Fruit fly (Drosophila melanogaster): Measurements from ENCODE around the gene CG13933.

CG13933 gene

DNA sequence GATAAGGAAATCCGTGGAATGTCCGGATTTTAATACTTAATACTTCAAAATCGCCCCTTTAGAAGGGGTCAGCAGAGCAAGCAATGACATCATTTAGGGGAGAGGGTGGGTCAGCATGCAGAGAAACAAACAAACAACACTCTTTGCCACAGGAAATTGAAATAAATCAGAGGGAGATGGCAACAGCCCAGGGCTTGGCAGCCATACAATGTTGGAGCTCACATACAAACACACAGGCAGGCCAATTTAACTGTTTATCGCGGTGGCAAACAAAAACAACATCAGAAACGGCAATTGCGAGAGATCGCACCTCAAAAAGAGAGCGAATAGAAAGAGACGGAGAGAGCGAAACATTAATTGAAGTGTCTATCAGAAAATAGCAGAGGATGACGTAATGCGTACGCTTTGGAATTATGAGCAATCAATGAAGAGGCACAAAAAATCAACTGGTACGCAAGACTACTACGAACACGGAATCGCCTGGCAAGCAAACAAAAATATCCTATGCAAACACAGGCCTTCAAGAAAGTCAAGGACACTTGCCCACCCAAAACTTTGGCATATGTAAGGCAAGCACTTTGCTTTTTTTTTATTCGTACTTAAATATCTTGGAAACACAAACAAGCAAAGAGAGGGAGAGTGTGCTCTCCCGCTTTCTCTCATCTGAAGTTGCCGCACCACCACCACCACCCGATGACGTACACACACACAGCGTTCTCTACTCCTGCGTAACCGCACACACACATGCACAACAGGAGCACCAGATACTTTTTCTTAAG is 19.4 kb upstream of the CG13933 start:
- peak; percentile 15 for TF ChIP-seq CG6854 (GFP tag; optimal IDR thresholded peaks at IDR 0.05)
- TF ChIP-seq CG15336 (GFP tag; IDR thresholded peaks at IDR 0.05): peak; percentile 19; the same call in 1 of the 2 replicates
- TF ChIP-seq Blimp-1 (GFP tag; optimal IDR thresholded peaks at IDR 0.05): peak; percentile 50
- peak; percentile 90 for TF ChIP-seq vri (GFP tag; optimal IDR thresholded peaks at IDR 0.05)
- peak in 1 of 2 experiments; percentile 2 for TF ChIP-seq ss (GFP tag; optimal IDR thresholded peaks at IDR 0.05)
- peak; percentile 33; the same call in 2 of the 3 replicates for TF ChIP-seq CG8119 (GFP tag; IDR thresholded peaks at IDR 0.05)
- TF ChIP-seq svp (GFP tag): peak; percentile 85
- no peak for TF ChIP-seq acj6 (GFP tag; optimal IDR thresholded peaks at IDR 0.05)
- 0 out of 3 replicates have a peak, but pooled peaks have one; percentile 23 for TF ChIP-seq eg (GFP tag; IDR thresholded peaks at IDR 0.05)
- no peak for TF ChIP-seq spab (GFP tag; optimal IDR thresholded peaks at IDR 0.05)
- TF ChIP-seq dsx (GFP tag; optimal IDR thresholded peaks at IDR 0.05; ENCODE audit: poor library complexity, severe bottlenecking): peak; percentile 99
- no peak for TF ChIP-seq lz (GFP tag; optimal IDR thresholded peaks at IDR 0.05)
- peak; percentile 63 for TF ChIP-seq fkh (GFP tag; optimal IDR thresholded peaks at IDR 0.05)
- TF ChIP-seq CG6163 (GFP tag; IDR thresholded peaks at IDR 0.05): peak; percentile 56

DNA sequence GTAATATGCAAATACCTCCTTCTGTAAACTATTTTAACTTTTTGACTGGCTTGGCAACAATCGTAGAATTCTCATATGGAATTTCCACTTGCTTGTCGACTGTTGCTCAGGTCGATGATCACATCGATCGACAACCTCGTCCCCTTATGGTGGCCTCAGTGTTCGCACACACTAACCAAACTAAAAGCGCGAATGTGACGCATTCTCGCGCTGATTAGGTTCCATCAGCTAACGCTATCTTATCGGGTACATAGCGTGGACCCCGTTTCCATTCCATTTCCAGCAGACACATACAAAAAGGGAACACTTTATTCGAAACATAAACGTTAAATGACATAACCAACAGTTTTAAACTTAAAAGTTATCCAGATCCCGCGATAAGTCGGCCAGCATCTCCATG is 14.4 kb upstream of the CG13933 start:
- TF ChIP-seq vri (GFP tag; optimal IDR thresholded peaks at IDR 0.05): peak; percentile 49
- TF ChIP-seq fd59A (GFP tag; optimal IDR thresholded peaks at IDR 0.05): no peak

DNA sequence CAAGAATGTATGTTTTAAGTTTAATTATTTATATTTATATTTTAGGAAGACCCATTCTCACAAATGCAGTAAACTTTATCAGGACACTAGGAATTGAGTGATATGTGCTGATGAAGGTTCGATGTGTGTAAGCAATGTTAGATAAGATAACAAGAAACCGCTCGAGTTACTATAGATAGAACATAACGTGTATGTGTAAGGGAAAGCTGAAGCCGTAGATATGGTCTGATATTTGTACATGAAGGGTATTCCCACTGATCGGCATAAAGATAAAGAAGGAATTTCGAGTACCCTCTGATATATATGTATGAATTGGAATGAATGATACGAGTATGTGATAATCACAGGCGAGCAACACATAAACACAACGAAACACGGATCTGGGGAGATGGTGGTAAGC is 9.1 kb upstream of the CG13933 start:
- TF ChIP-seq vri (GFP tag; optimal IDR thresholded peaks at IDR 0.05) (peak; percentile 43), Eip93F (GFP tag; optimal IDR thresholded peaks at IDR 0.05) (no peak)

DNA sequence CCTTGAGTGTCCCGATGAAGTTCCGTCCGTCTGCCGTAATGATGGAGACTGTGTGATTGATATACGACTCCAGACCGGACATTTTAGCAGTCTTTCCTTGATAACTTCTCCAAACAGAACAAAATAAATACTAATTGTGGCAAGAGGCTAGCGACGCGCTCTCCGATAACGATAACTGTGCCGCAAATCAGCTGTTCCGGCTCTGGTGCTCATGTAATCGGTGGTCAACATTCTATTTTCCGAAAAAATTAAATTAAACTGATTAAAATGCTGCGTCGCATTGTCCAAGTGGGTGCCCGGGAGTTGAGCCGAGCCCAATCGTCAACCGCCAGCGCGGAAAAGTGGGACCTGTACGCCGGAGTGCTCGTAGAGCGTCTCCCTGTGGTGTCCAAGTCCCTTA is 2.3 kb upstream of the CG13933 start, which contains the start of the genes CG2021 and mRpL46:
CG2021 (minus strand) TSS at position 163 of the 400 bp plus-strand sequence.
mRpL46 (plus strand) TSS at position 191 of the 400 bp plus-strand sequence.
- TF ChIP-seq topi (GFP tag; optimal IDR thresholded peaks at IDR 0.05): no peak
- no peak for TF ChIP-seq esn (GFP tag; optimal IDR thresholded peaks at IDR 0.05)
- no peak for TF ChIP-seq Ets21C (GFP tag; optimal IDR thresholded peaks at IDR 0.05)
- TF ChIP-seq CG4318 (GFP tag; optimal IDR thresholded peaks at IDR 0.05): no peak
- TF ChIP-seq CG3032 (tag; optimal IDR thresholded peaks at IDR 0.05): no peak
- TF ChIP-seq CG11902 (GFP tag; optimal IDR thresholded peaks at IDR 0.05): no peak
- no peak for TF ChIP-seq Hr39 (GFP tag; optimal IDR thresholded peaks at IDR 0.05)
- no peak for TF ChIP-seq CG15336 (GFP tag; IDR thresholded peaks at IDR 0.05)
- TF ChIP-seq Gug (GFP tag; IDR thresholded peaks at IDR 0.05): no peak
- TF ChIP-seq CG6792 (GFP tag; optimal IDR thresholded peaks at IDR 0.05): no peak
- TF ChIP-seq acj6 (GFP tag; optimal IDR thresholded peaks at IDR 0.05): no peak
- no peak for TF ChIP-seq Sox14 (GFP tag; optimal IDR thresholded peaks at IDR 0.05)
- no peak for TF ChIP-seq CG34406 (GFP tag; optimal IDR thresholded peaks at IDR 0.05)
- no peak for TF ChIP-seq fd59A (GFP tag; optimal IDR thresholded peaks at IDR 0.05)
- TF ChIP-seq Hr38 (GFP tag; optimal IDR thresholded peaks at IDR 0.05): no peak
- no peak for TF ChIP-seq CG10669 (GFP tag; optimal IDR thresholded peaks at IDR 0.05)
- no peak for TF ChIP-seq dsx (GFP tag; optimal IDR thresholded peaks at IDR 0.05; ENCODE audit: poor library complexity, severe bottlenecking)

DNA sequence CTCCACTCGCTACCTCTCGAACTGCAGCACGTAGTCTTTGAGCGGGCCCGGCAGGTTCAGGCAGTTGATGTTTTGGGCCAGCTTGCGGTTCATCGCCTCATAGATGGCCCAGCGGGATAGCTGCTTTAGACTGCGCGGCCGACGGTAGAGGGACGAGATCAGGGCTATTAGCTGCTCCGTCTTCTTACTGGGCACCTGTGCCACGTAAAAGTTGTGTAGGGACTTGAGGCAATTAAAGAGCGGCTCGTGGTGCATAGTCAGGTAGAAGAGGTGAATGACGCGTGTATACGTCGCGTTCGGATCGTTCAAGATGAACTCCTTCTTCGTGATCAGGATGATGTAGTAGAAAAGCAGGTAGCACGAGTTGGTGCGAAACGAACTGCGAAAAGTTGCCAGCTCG is 2.4 kb downstream of the CG13933 start:
- TF ChIP-seq CG32006 (GFP tag; optimal IDR thresholded peaks at IDR 0.05) (no peak), achi (GFP tag; optimal IDR thresholded peaks at IDR 0.05) (no peak), CG8119 (GFP tag; IDR thresholded peaks at IDR 0.05) (no peak), CG8632 (GFP tag; optimal IDR thresholded peaks at IDR 0.05) (no peak), esn (GFP tag; optimal IDR thresholded peaks at IDR 0.05) (no peak), topi (GFP tag; optimal IDR thresholded peaks at IDR 0.05) (no peak), CG1621 (tag; optimal IDR thresholded peaks at IDR 0.05) (no peak), spab (GFP tag; optimal IDR thresholded peaks at IDR 0.05) (no peak), cyc (GFP tag; optimal IDR thresholded peaks at IDR 0.05) (no peak), net (GFP tag; optimal IDR thresholded peaks at IDR 0.05) (no peak), Smox (GFP tag; optimal IDR thresholded peaks at IDR 0.05) (no peak), CG10631 (GFP tag; optimal IDR thresholded peaks at IDR 0.05) (no peak)
